Fruit fly (Drosophila melanogaster) whole organism: ENCODE data around the gene Amacr.

ENCODE experiments used
- CG8478 ChIP-seq: fragments of >200 bp; optimal IDR thresholded peaks from 2 replicates; lab custom pipeline; 2018; ENCODE audit warnings: inconsistent platforms
- Dll ChIP-seq: fragments of >200 bp; optimal IDR thresholded peaks from 2 replicates; lab custom pipeline; 2017
- EcR ChIP-seq, 2 experiments: fragments of >200 bp; optimal IDR thresholded peaks; 2 replicates each; lab custom pipeline; 2017; ENCODE audit warnings: missing biosample characterization in 2 of 2, missing genetic modification characterization in 2 of 2, missing genetic modification reagents in 2 of 2
- pan ChIP-seq: fragments of >200 bp; optimal IDR thresholded peaks from 2 replicates; lab custom pipeline; 2017
- psq ChIP-seq: fragments of >200 bp; optimal IDR thresholded peaks from 2 replicates; lab custom pipeline; 2017
- usp ChIP-seq: fragments of >200 bp; optimal IDR thresholded peaks from 2 replicates; lab custom pipeline; 2017; ENCODE audit warnings: missing biosample characterization, missing genetic modification characterization, mixed read lengths

DNA sequence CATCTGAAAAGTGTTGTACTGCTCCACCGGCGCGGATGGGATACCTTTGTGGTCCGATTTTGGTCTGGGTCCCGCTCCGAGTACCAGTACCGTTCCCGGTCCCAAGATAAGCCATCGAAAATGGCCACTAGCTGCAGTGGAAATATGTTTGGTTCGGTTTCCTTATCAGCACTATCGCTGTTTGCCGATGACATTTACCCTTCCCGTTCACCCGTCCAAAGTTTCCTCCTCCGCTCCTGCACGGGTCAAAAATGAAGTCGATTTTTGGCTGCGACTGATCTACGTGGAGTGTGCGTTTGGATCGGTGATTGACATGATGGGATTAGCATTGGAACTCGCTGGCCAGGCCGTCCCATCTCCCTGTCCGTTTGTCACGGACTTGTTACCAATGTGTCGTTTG lies 22.3 kb upstream of the Amacr start:
- no peak for TF ChIP-seq EcR (GFP tag; optimal IDR thresholded peaks at IDR 0.05; lab: Kevin White, UChicago)
- no peak for TF ChIP-seq usp (GFP tag; lab: Kevin White, UChicago)
- TF ChIP-seq psq (lab: Kevin White, UChicago): no peak
- no peak for TF ChIP-seq CG8478 (lab: Kevin White, UChicago)
- TF ChIP-seq Dll (lab: Kevin White, UChicago): no peak
- TF ChIP-seq pan (lab: Kevin White, UChicago): no peak
